Fruit fly (Drosophila melanogaster) whole organism: ENCODE data around the gene VhaM9.7-a.

Source experiments
- CG8478 ChIP-seq: fragments of >200 bp; optimal IDR thresholded peaks from 2 replicates; lab custom pipeline; 2018; ENCODE audit warnings: inconsistent platforms
- Dll ChIP-seq: fragments of >200 bp; optimal IDR thresholded peaks from 2 replicates; lab custom pipeline; 2017
- EcR ChIP-seq, 2 experiments: fragments of >200 bp; optimal IDR thresholded peaks; 2 replicates each; lab custom pipeline; 2017; ENCODE audit warnings: missing biosample characterization in 2 of 2, missing genetic modification characterization in 2 of 2, missing genetic modification reagents in 2 of 2
- pan ChIP-seq: fragments of >200 bp; optimal IDR thresholded peaks from 2 replicates; lab custom pipeline; 2017
- psq ChIP-seq: fragments of >200 bp; optimal IDR thresholded peaks from 2 replicates; lab custom pipeline; 2017
- usp ChIP-seq: fragments of >200 bp; optimal IDR thresholded peaks from 2 replicates; lab custom pipeline; 2017; ENCODE audit warnings: missing biosample characterization, missing genetic modification characterization, mixed read lengths

VhaM9.7-a gene

dm6 chr3L:4269920-4270319, 7.4 kb downstream of the VhaM9.7-a start:
- TF ChIP-seq pan (lab: Kevin White, UChicago): no peak

- TF ChIP-seq CG8478 (lab: Kevin White, UChicago) (no peak), Dll (lab: Kevin White, UChicago) (no peak), psq (no peak), usp (no peak), pan (lab: Kevin White, UChicago) (no peak), EcR (GFP tag; optimal IDR thresholded peaks at IDR 0.05; lab: Kevin White, UChicago) (no peak)
Measured at dm6 chr3L:4270949-4271827, 8.7 kb downstream of the VhaM9.7-a start.

- TF ChIP-seq EcR (GFP tag; optimal IDR thresholded peaks at IDR 0.05; lab: Kevin White, UChicago): peak; percentile 13 to 89
- TF ChIP-seq Dll (lab: Kevin White, UChicago): no peak
- no peak for TF ChIP-seq pan (lab: Kevin White, UChicago)
Measured at dm6 chr3L:4272167-4272773, 9.8 kb downstream of the VhaM9.7-a start.

dm6 chr3L:4277796-4278195, 15.3 kb downstream of the VhaM9.7-a start, which contains the start of gene Ctl1:
Gene Ctl1 (plus strand): TSS chr3L:4277962.
- TF ChIP-seq usp (no peak), psq (no peak), Dll (lab: Kevin White, UChicago) (no peak), pan (lab: Kevin White, UChicago) (no peak), EcR (GFP tag; optimal IDR thresholded peaks at IDR 0.05; lab: Kevin White, UChicago) (no peak), CG8478 (lab: Kevin White, UChicago) (no peak)

- TF ChIP-seq psq (no peak), CG8478 (lab: Kevin White, UChicago) (no peak), EcR (GFP tag; optimal IDR thresholded peaks at IDR 0.05; lab: Kevin White, UChicago) (no peak), pan (lab: Kevin White, UChicago) (no peak), Dll (lab: Kevin White, UChicago) (no peak), usp (no peak)
Measured at dm6 chr3L:4282627-4283026, 20.1 kb downstream of the VhaM9.7-a start, which contains the start of gene CG11583. Gene CG11583 (minus strand): TSS chr3L:4282817.

dm6 chr3L:4283428-4284089, 21.1 kb downstream of the VhaM9.7-a start, which contains the start of the genes srw and CG1316:
Gene srw (minus strand): TSS chr3L:4283478.
Gene CG1316 (plus strand): TSS chr3L:4283851.
- TF ChIP-seq psq: no peak

dm6 chr3L:4286784-4287183, 24.3 kb downstream of the VhaM9.7-a start, which contains the start of gene TfIIEbeta:
Gene TfIIEbeta (plus strand): TSS chr3L:4287038.
- TF ChIP-seq pan (lab: Kevin White, UChicago): no peak

- TF ChIP-seq usp (no peak), pan (lab: Kevin White, UChicago) (no peak), Dll (lab: Kevin White, UChicago) (no peak), CG8478 (lab: Kevin White, UChicago) (no peak), EcR (GFP tag; optimal IDR thresholded peaks at IDR 0.05; lab: Kevin White, UChicago) (no peak), psq (no peak)
Measured at dm6 chr3L:4288591-4289056, 26.1 kb downstream of the VhaM9.7-a start, which contains the start of gene Hexo1. Gene Hexo1 (plus strand): TSS chr3L:4288641.

- TF ChIP-seq psq (no peak), EcR (GFP tag; optimal IDR thresholded peaks at IDR 0.05; lab: Kevin White, UChicago) (no peak), CG8478 (lab: Kevin White, UChicago) (no peak), Dll (lab: Kevin White, UChicago) (no peak), pan (lab: Kevin White, UChicago) (no peak), usp (no peak)
Measured at dm6 chr3L:4292120-4292697, 29.7 kb downstream of the VhaM9.7-a start, which contains the start of the genes CG15012 and Fdx2. Gene CG15012 (minus strand): TSS chr3L:4292246. Gene Fdx2 (plus strand): TSS chr3L:4292482.

dm6 chr3L:4293304-4293703, 30.8 kb downstream of the VhaM9.7-a start:
- TF ChIP-seq Dll (lab: Kevin White, UChicago) (no peak), EcR (GFP tag; optimal IDR thresholded peaks at IDR 0.05; lab: Kevin White, UChicago) (no peak), pan (lab: Kevin White, UChicago) (no peak), CG8478 (lab: Kevin White, UChicago) (no peak), usp (no peak), psq (no peak)

dm6 chr3L:4293711-4294110, 31.2 kb downstream of the VhaM9.7-a start:
- no peak for TF ChIP-seq CG8478 (lab: Kevin White, UChicago)
- TF ChIP-seq pan (lab: Kevin White, UChicago): no peak
- no peak for TF ChIP-seq Dll (lab: Kevin White, UChicago)
- no peak for TF ChIP-seq usp
- no peak for TF ChIP-seq EcR (GFP tag; optimal IDR thresholded peaks at IDR 0.05; lab: Kevin White, UChicago)

- TF ChIP-seq pan (lab: Kevin White, UChicago) (no peak), EcR (GFP tag; optimal IDR thresholded peaks at IDR 0.05; lab: Kevin White, UChicago) (no peak), psq (no peak), CG8478 (lab: Kevin White, UChicago) (no peak), usp (no peak)
Measured at dm6 chr3L:4296760-4297159, 34.3 kb downstream of the VhaM9.7-a start.
